Worm (Caenorhabditis elegans) whole organism, midembryonic: ENCODE measurements around the gene tax-4.

Source experiments
- cog-1 ChIP-seq: sonication (generic microtip); optimal IDR thresholded peaks from 2 replicates; lab custom pipeline; 2016; ENCODE audit warnings: missing genetic modification characterization, missing compliant biosample characterization
- med-1 ChIP-seq: sonication (generic microtip); optimal IDR thresholded peaks from 2 replicates; lab custom pipeline; 2017; ENCODE audit warnings: missing genetic modification characterization, mild to moderate bottlenecking, missing compliant biosample characterization, antibody characterized with exemption, missing genetic modification reagents; ENCODE audit not compliant: insufficient read depth

DNA sequence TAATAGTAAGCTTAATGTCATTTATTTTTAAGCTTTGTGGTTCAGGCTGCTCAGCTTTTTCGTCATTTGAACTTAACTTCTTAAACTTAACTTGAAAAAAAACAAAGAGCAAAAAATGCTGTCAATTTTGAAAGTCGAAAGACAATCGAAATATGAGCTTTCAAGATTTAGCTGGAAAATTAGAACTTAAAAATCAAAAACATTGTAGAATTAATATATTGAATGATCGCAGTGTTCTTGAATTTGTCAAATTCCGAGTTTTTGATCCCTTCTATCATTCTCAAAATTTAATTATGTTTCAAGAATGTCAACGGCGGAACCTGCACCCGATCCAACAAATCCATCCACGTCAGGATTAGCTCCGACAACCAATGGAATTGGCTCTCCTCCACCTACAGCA is at the start of gene tax-4:
- TF ChIP-seq cog-1 (tag; lab: Kevin White, UChicago) (no peak), med-1 (GFP tag; lab: Kevin White, UChicago) (no peak)
